Worm (Caenorhabditis elegans) whole organism, L2 larva: ENCODE results near the gene srg-62.

Experiments
- ZK546.5 ChIP-seq: sonication (generic microtip); optimal IDR thresholded peaks from 2 replicates; lab custom pipeline; 2017; ENCODE audit warnings: missing biosample characterization, missing genetic modification characterization
- alr-1 ChIP-seq: fragments of 150-350 bp; optimal IDR thresholded peaks from 2 replicates; lab custom pipeline; 2014; ENCODE audit warnings: missing biosample characterization, missing genetic modification characterization
- aly-2 ChIP-seq: fragments of 150-350 bp; optimal IDR thresholded peaks from 2 replicates; lab custom pipeline; 2014; ENCODE audit warnings: missing biosample characterization, missing genetic modification characterization
- ama-1 ChIP-seq: fragments of 150-350 bp; optimal IDR thresholded peaks from 2 replicates; lab custom pipeline; 2018; ENCODE audit warnings: inconsistent platforms
- ceh-16 ChIP-seq: fragments of 150-350 bp; optimal IDR thresholded peaks from 2 replicates; lab custom pipeline; 2014; ENCODE audit warnings: missing biosample characterization, missing genetic modification characterization
- ceh-82 ChIP-seq: fragments of 150-350 bp; optimal IDR thresholded peaks from 2 replicates; lab custom pipeline; 2014; ENCODE audit warnings: missing biosample characterization, missing genetic modification characterization
- crh-2 ChIP-seq: sonication (generic microtip); optimal IDR thresholded peaks from 2 replicates; lab custom pipeline; 2017; ENCODE audit warnings: missing biosample characterization, missing genetic modification characterization
- dmd-4 ChIP-seq: sonication (generic microtip); optimal IDR thresholded peaks from 2 replicates; lab custom pipeline; 2017; ENCODE audit warnings: missing biosample characterization, missing genetic modification characterization
- egl-27 ChIP-seq: sonication (generic microtip); optimal IDR thresholded peaks from 3 replicates; lab custom pipeline; 2017; ENCODE audit warnings: missing biosample characterization, missing genetic modification reagents, missing genetic modification characterization
- elt-1 ChIP-seq: fragments of 150-350 bp; optimal IDR thresholded peaks from 2 replicates; lab custom pipeline; 2014; ENCODE audit warnings: missing biosample characterization, missing genetic modification characterization
- fos-1 ChIP-seq: fragments of 150-350 bp; optimal IDR thresholded peaks from 2 replicates; lab custom pipeline; 2014; ENCODE audit warnings: missing biosample characterization, missing genetic modification characterization
- lin-11 ChIP-seq: fragments of 150-350 bp; sonication (generic microtip); optimal IDR thresholded peaks from 2 replicates; lab custom pipeline; 2014; ENCODE audit warnings: missing biosample characterization, missing genetic modification characterization, inconsistent platforms, mixed read lengths
- lin-13 ChIP-seq: fragments of 150-350 bp; optimal IDR thresholded peaks from 2 replicates; lab custom pipeline; 2014; ENCODE audit warnings: missing biosample characterization, missing genetic modification reagents, missing genetic modification characterization
- lin-39 ChIP-seq: fragments of 150-350 bp; optimal IDR thresholded peaks from 2 replicates; lab custom pipeline; 2014; ENCODE audit warnings: missing biosample characterization, missing genetic modification reagents, missing genetic modification characterization
- lsy-2 ChIP-seq, 2 experiments: fragments of 150-350 bp in 1 of 2; sonication (generic microtip) in 1 of 2; optimal IDR thresholded peaks; 2 replicates each; lab custom pipeline; 2014 to 2017; ENCODE audit warnings: missing biosample characterization in 2 of 2, missing genetic modification characterization in 2 of 2
- mab-5 ChIP-seq: fragments of 150-350 bp; optimal IDR thresholded peaks from 2 replicates; lab custom pipeline; 2014; ENCODE audit warnings: missing biosample characterization, missing genetic modification characterization
- mbf-1 ChIP-seq: sonication (generic microtip); optimal IDR thresholded peaks from 2 replicates; lab custom pipeline; 2017; ENCODE audit warnings: missing biosample characterization, missing genetic modification characterization
- nhr-10 ChIP-seq: sonication (generic microtip); optimal IDR thresholded peaks from 2 replicates; lab custom pipeline; 2017; ENCODE audit warnings: missing biosample characterization, missing genetic modification characterization
- nhr-11 ChIP-seq: fragments of 150-350 bp; optimal IDR thresholded peaks from 2 replicates; lab custom pipeline; 2014; ENCODE audit warnings: missing biosample characterization, missing genetic modification characterization
- nhr-21 ChIP-seq: fragments of 150-350 bp; optimal IDR thresholded peaks from 2 replicates; lab custom pipeline; 2014; ENCODE audit warnings: missing biosample characterization, missing genetic modification characterization
- nhr-237 ChIP-seq: fragments of 150-350 bp; optimal IDR thresholded peaks from 2 replicates; lab custom pipeline; 2014; ENCODE audit warnings: missing biosample characterization, missing genetic modification characterization
- nhr-25 ChIP-seq: fragments of 150-350 bp; sonication (generic microtip); optimal IDR thresholded peaks from 3 replicates; lab custom pipeline; 2014; ENCODE audit warnings: missing biosample characterization, missing genetic modification characterization
- nhr-6 ChIP-seq: fragments of 150-350 bp; optimal IDR thresholded peaks from 2 replicates; lab custom pipeline; 2014; ENCODE audit warnings: missing biosample characterization, missing genetic modification characterization
- nhr-77 ChIP-seq: fragments of 150-350 bp; optimal IDR thresholded peaks from 2 replicates; lab custom pipeline; 2014; ENCODE audit warnings: missing biosample characterization, missing genetic modification characterization
- peb-1 ChIP-seq: fragments of 150-350 bp; optimal IDR thresholded peaks from 2 replicates; lab custom pipeline; 2014; ENCODE audit warnings: missing biosample characterization, missing genetic modification characterization
- sem-4 ChIP-seq: fragments of 150-350 bp; optimal IDR thresholded peaks from 2 replicates; lab custom pipeline; 2014; ENCODE audit warnings: missing biosample characterization, missing genetic modification reagents, missing genetic modification characterization
- sma-9 ChIP-seq, 2 experiments: fragments of 150-350 bp in 1 of 2; sonication (generic microtip) in 1 of 2; optimal IDR thresholded peaks; 2 replicates each; lab custom pipeline; 2014 to 2016; ENCODE audit warnings: missing genetic modification characterization in 2 of 2, mild to moderate bottlenecking in 1 of 2, missing biosample characterization in 1 of 2, missing compliant biosample characterization in 1 of 2, missing genetic modification reagents in 1 of 2, moderate library complexity in 1 of 2
- snpc-4 ChIP-seq: fragments of 150-350 bp; optimal IDR thresholded peaks from 2 replicates; lab custom pipeline; 2014; ENCODE audit warnings: missing biosample characterization, missing genetic modification characterization
- unc-39 ChIP-seq: fragments of 150-350 bp; optimal IDR thresholded peaks from 2 replicates; lab custom pipeline; 2014; ENCODE audit warnings: missing biosample characterization, missing genetic modification characterization
- unc-55 ChIP-seq: fragments of 150-350 bp; sonication (generic microtip); optimal IDR thresholded peaks from 3 replicates; lab custom pipeline; 2014; ENCODE audit warnings: missing biosample characterization, missing genetic modification reagents, missing genetic modification characterization
- unc-62 ChIP-seq: fragments of 150-350 bp; optimal IDR thresholded peaks from 2 replicates; lab custom pipeline; 2014; ENCODE audit warnings: missing biosample characterization, missing genetic modification reagents, missing genetic modification characterization
- ztf-11 ChIP-seq: sonication (generic microtip); optimal IDR thresholded peaks from 2 replicates; lab custom pipeline; 2017; ENCODE audit warnings: missing biosample characterization, missing genetic modification characterization
- ztf-4 ChIP-seq: fragments of 150-350 bp; optimal IDR thresholded peaks from 2 replicates; lab custom pipeline; 2014; ENCODE audit warnings: missing biosample characterization, missing genetic modification characterization

srg-62 gene

ce11 chrV:2769754-2770153 is 27.6 kb upstream of the srg-62 start, which contains the start of gene dhs-15:
dhs-15 (minus strand) TSS chrV:2769854.
- TF ChIP-seq egl-27 (no peak), ama-1 (lab: Kevin White, UChicago) (no peak), mbf-1 (no peak), nhr-21 (tag; lab: Kevin White, UChicago) (no peak), elt-1 (no peak), dmd-4 (tag; lab: Kevin White, UChicago) (no peak), ceh-82 (tag; lab: Kevin White, UChicago) (no peak), lsy-2 (tag; optimal IDR thresholded peaks at IDR 0.05; lab: Kevin White, UChicago) (no peak), ZK546.5 (tag; lab: Kevin White, UChicago) (no peak), crh-2 (tag; lab: Kevin White, UChicago) (no peak), unc-39 (tag; lab: Kevin White, UChicago) (no peak), unc-55 (GFP tag; lab: Kevin White, UChicago) (no peak)

- TF ChIP-seq nhr-6, result no peak
- TF ChIP-seq snpc-4, result no peak
- no peak for TF ChIP-seq unc-62 (GFP tag; lab: Kevin White, UChicago)
- no peak for TF ChIP-seq nhr-21 (tag; lab: Kevin White, UChicago)
- TF ChIP-seq crh-2 (tag; lab: Kevin White, UChicago), result no peak
These were observed 25.3 kb upstream of the srg-62 start, which contains the start of gene R05D8.9 for ce11 chrV:2767465-2767864. R05D8.9 (minus strand) TSS chrV:2767565.

- no peak for TF ChIP-seq ztf-11 (tag; lab: Kevin White, UChicago)
- peak; percentile 69 for TF ChIP-seq fos-1
These were observed 22.9 kb upstream of the srg-62 start, which contains the start of gene dhs-14 for ce11 chrV:2765052-2765451. dhs-14 (minus strand) TSS chrV:2765200.

ce11 chrV:2763105-2763504 is 20.9 kb upstream of the srg-62 start, which contains the start of gene R05D8.7:
R05D8.7 (minus strand) TSS chrV:2763208.
- TF ChIP-seq unc-55 (GFP tag; lab: Kevin White, UChicago), result no peak
- TF ChIP-seq nhr-21 (tag; lab: Kevin White, UChicago), result no peak
- no peak for TF ChIP-seq nhr-11 (tag; lab: Kevin White, UChicago)
- no peak for TF ChIP-seq nhr-237
- no peak for TF ChIP-seq lsy-2 (tag; optimal IDR thresholded peaks at IDR 0.05; lab: Kevin White, UChicago)
- TF ChIP-seq nhr-77 (tag; lab: Kevin White, UChicago), result no peak
- TF ChIP-seq snpc-4, result no peak
- TF ChIP-seq mbf-1, result no peak
- TF ChIP-seq nhr-10 (tag; lab: Kevin White, UChicago), result no peak
- TF ChIP-seq ZK546.5 (tag; lab: Kevin White, UChicago), result no peak
- no peak for TF ChIP-seq aly-2 (tag; lab: Kevin White, UChicago)
- no peak for TF ChIP-seq sma-9 (GFP tag; optimal IDR thresholded peaks at IDR 0.05; lab: Kevin White, UChicago)
- no peak for TF ChIP-seq sma-9 (tag; optimal IDR thresholded peaks at IDR 0.05; lab: Kevin White, UChicago)
- TF ChIP-seq peb-1 (tag; lab: Kevin White, UChicago), result no peak
- no peak for TF ChIP-seq egl-27
- TF ChIP-seq unc-39 (tag; lab: Kevin White, UChicago), result no peak
- no peak for TF ChIP-seq ztf-11 (tag; lab: Kevin White, UChicago)
- no peak for TF ChIP-seq lin-39 (tag; lab: Kevin White, UChicago)
- no peak for TF ChIP-seq crh-2 (tag; lab: Kevin White, UChicago)
- no peak for TF ChIP-seq ceh-16 (tag; lab: Kevin White, UChicago)

- TF ChIP-seq aly-2 (tag; lab: Kevin White, UChicago) (no peak), ztf-4 (tag; lab: Kevin White, UChicago) (no peak), ama-1 (lab: Kevin White, UChicago) (no peak), lin-11 (tag; lab: Kevin White, UChicago) (no peak), alr-1 (no peak), unc-39 (tag; lab: Kevin White, UChicago) (no peak), fos-1 (no peak), nhr-21 (tag; lab: Kevin White, UChicago) (no peak), nhr-25 (tag; lab: Kevin White, UChicago) (no peak), sem-4 (tag; lab: Kevin White, UChicago) (no peak), lin-13 (GFP tag; lab: Kevin White, UChicago) (no peak)
These were observed 19.3 kb upstream of the srg-62 start for ce11 chrV:2761470-2761869.

- no peak for TF ChIP-seq sem-4 (tag; lab: Kevin White, UChicago)
- TF ChIP-seq mab-5 (tag; lab: Kevin White, UChicago), result no peak
These were observed 17.3 kb upstream of the srg-62 start, which contains the start of gene srg-58 for ce11 chrV:2759456-2759855. srg-58 (minus strand) TSS chrV:2759556.
